Fruit fly (Drosophila melanogaster) whole organism, prepupa: ENCODE measurements around the gene milt.

ENCODE experiments used
- CG11762 ChIP-seq: fragments of 200-800 bp; sonication (Bioruptor generic); optimal IDR thresholded peaks from 3 replicates; lab custom pipeline; 2016; ENCODE audit warnings: missing biosample characterization, missing genetic modification characterization; ENCODE audit not compliant: insufficient read depth
- CG31627 ChIP-seq: fragments of 200-800 bp; sonication (Bioruptor generic); optimal IDR thresholded peaks from 3 replicates; lab custom pipeline; 2016; ENCODE audit warnings: missing biosample characterization, missing genetic modification characterization
- CG32006 ChIP-seq: fragments of 200-800 bp; sonication (Bioruptor generic); optimal IDR thresholded peaks from 3 replicates; lab custom pipeline; 2017; ENCODE audit warnings: missing biosample characterization, mild to moderate bottlenecking, missing genetic modification characterization
- CG3919 ChIP-seq: fragments of 200-800 bp; sonication (Bioruptor generic); optimal IDR thresholded peaks from 3 replicates; lab custom pipeline; 2016; ENCODE audit warnings: missing biosample characterization, missing genetic modification characterization
- CG6276 ChIP-seq: fragments of 200-800 bp; sonication (Bioruptor generic); optimal IDR thresholded peaks from 2 replicates; lab custom pipeline; 2017; ENCODE audit warnings: missing biosample characterization, mild to moderate bottlenecking, missing genetic modification characterization
- Smox ChIP-seq: fragments of 200-800 bp; sonication (Bioruptor generic); optimal IDR thresholded peaks from 3 replicates; lab custom pipeline; 2016; ENCODE audit warnings: missing biosample characterization, missing genetic modification characterization
- Sox102F ChIP-seq: fragments of 200-800 bp; sonication (Bioruptor generic); optimal IDR thresholded peaks from 2 replicates; lab custom pipeline; 2016; ENCODE audit warnings: missing biosample characterization, mild to moderate bottlenecking, missing genetic modification characterization
- cyc ChIP-seq: fragments of 200-800 bp; sonication (Bioruptor generic); optimal IDR thresholded peaks from 3 replicates; lab custom pipeline; 2016; ENCODE audit warnings: missing biosample characterization, missing genetic modification characterization
- dac ChIP-seq: fragments of 200-800 bp; sonication (Bioruptor generic); optimal IDR thresholded peaks from 2 replicates; lab custom pipeline; 2017; ENCODE audit warnings: missing biosample characterization, mild to moderate bottlenecking, missing genetic modification characterization

milt gene

dm6 chr2L:7104195-7104971 is 66.8 kb downstream of the milt start (continued):
- peak; percentile 63 for TF ChIP-seq CG3919 (GFP tag; lab: Kevin White, UChicago)
- peak; percentile 44 for TF ChIP-seq CG6276 (GFP tag; lab: Kevin White, UChicago)
- peak; percentile 62 for TF ChIP-seq Sox102F
- peak; percentile 54 for TF ChIP-seq Smox
- peak; percentile 47 for TF ChIP-seq CG31627
- peak; percentile 54 for TF ChIP-seq CG32006 (GFP tag; lab: Kevin White, UChicago)
- peak; percentile 57 for TF ChIP-seq CG11762 (GFP tag; lab: Kevin White, UChicago)
- peak; percentile 63 for TF ChIP-seq cyc (GFP tag; lab: Kevin White, UChicago)
- no peak for TF ChIP-seq dac (GFP tag; lab: Kevin White, UChicago)
